Worm (Caenorhabditis elegans) whole organism, mixed stage, embryonic: ENCODE measurements around the gene F53F1.6.

Source experiments
- bed-3 ChIP-seq: fragments of 200-800 bp; sonication (Bioruptor generic); optimal IDR thresholded peaks from 3 replicates; lab custom pipeline; 2018; ENCODE audit warnings: mild to moderate bottlenecking, missing genetic modification characterization, moderate library complexity, missing compliant biosample characterization
- flh-1 ChIP-seq: fragments of 200-800 bp; sonication (Bioruptor generic); optimal IDR thresholded peaks from 2 replicates; lab custom pipeline; 2018; ENCODE audit warnings: mild to moderate bottlenecking, missing genetic modification characterization, moderate library complexity, missing compliant biosample characterization
- lsy-2 ChIP-seq: fragments of 150-350 bp; optimal IDR thresholded peaks from 2 replicates; lab custom pipeline; 2014; ENCODE audit warnings: missing biosample characterization, missing genetic modification characterization
- nhr-28 ChIP-seq: fragments of 150-350 bp; optimal IDR thresholded peaks from 2 replicates; lab custom pipeline; 2014; ENCODE audit warnings: missing biosample characterization, missing genetic modification characterization
- pha-4 ChIP-seq: fragments of 150-350 bp; optimal IDR thresholded peaks from 2 replicates; lab custom pipeline; 2018; ENCODE audit warnings: missing biosample characterization, missing genetic modification reagents, missing genetic modification characterization
- snpc-4 ChIP-seq: fragments of 150-350 bp; optimal IDR thresholded peaks from 2 replicates; lab custom pipeline; 2014; ENCODE audit warnings: missing biosample characterization, missing genetic modification characterization
- unc-62 ChIP-seq: fragments of 150-350 bp; optimal IDR thresholded peaks from 2 replicates; lab custom pipeline; 2014; ENCODE audit warnings: missing biosample characterization, missing genetic modification reagents, missing genetic modification characterization
- ztf-11 ChIP-seq: fragments of 150-350 bp; optimal IDR thresholded peaks from 2 replicates; lab custom pipeline; 2014; ENCODE audit warnings: missing biosample characterization, missing genetic modification characterization

- TF ChIP-seq pha-4 (tag; lab: Kevin White, UChicago): no peak
- no peak for TF ChIP-seq unc-62 (GFP tag; lab: Kevin White, UChicago)
- no peak for TF ChIP-seq lsy-2 (tag; lab: Kevin White, UChicago)
- TF ChIP-seq snpc-4: no peak
- no peak for TF ChIP-seq nhr-28 (tag; lab: Kevin White, UChicago)
- no peak for TF ChIP-seq bed-3
- no peak for TF ChIP-seq ztf-11
- TF ChIP-seq flh-1 (GFP tag; lab: Kevin White, UChicago): no peak
These were observed 43.8 kb downstream of the F53F1.6 start for ce11 chrV:13373643-13374042.
